Worm (Caenorhabditis elegans) whole organism, mixed stage, embryonic: ENCODE data around the gene D1046.2.
A peak's percentile ranks its signal among the peaks of the same experiment; 100 is the strongest.

Source experiments
- M03D4.4 ChIP-seq: sonication (generic microtip); optimal IDR thresholded peaks from 2 replicates; lab custom pipeline; 2017; ENCODE audit warnings: mild to moderate bottlenecking, missing genetic modification characterization, missing compliant biosample characterization
- blmp-1 ChIP-seq: fragments of 150-350 bp; optimal IDR thresholded peaks from 2 replicates; lab custom pipeline; 2014; ENCODE audit warnings: missing biosample characterization, missing genetic modification characterization
- ceh-39 ChIP-seq: fragments of 150-350 bp; optimal IDR thresholded peaks from 2 replicates; lab custom pipeline; 2014; ENCODE audit warnings: missing biosample characterization, missing genetic modification characterization
- ceh-43 ChIP-seq: fragments of 200-800 bp; sonication (Bioruptor generic); optimal IDR thresholded peaks from 2 replicates; lab custom pipeline; 2018; ENCODE audit warnings: mild to moderate bottlenecking, missing genetic modification characterization, moderate library complexity, missing compliant biosample characterization
- ces-1 ChIP-seq: fragments of 150-350 bp; optimal IDR thresholded peaks from 2 replicates; lab custom pipeline; 2014; ENCODE audit warnings: missing biosample characterization, missing genetic modification reagents, missing genetic modification characterization
- elt-3 ChIP-seq: fragments of 150-350 bp; optimal IDR thresholded peaks from 2 replicates; lab custom pipeline; 2014; ENCODE audit warnings: missing biosample characterization, missing genetic modification characterization
- flh-1 ChIP-seq: fragments of 200-800 bp; sonication (Bioruptor generic); optimal IDR thresholded peaks from 2 replicates; lab custom pipeline; 2018; ENCODE audit warnings: mild to moderate bottlenecking, missing genetic modification characterization, moderate library complexity, missing compliant biosample characterization
- nhr-237 ChIP-seq: fragments of 150-350 bp; optimal IDR thresholded peaks from 2 replicates; lab custom pipeline; 2014; ENCODE audit warnings: missing biosample characterization, missing genetic modification characterization
- nhr-28 ChIP-seq: fragments of 150-350 bp; optimal IDR thresholded peaks from 2 replicates; lab custom pipeline; 2014; ENCODE audit warnings: missing biosample characterization, missing genetic modification characterization
- nhr-76 ChIP-seq: sonication (generic microtip); optimal IDR thresholded peaks from 2 replicates; lab custom pipeline; 2017; ENCODE audit warnings: missing biosample characterization, missing genetic modification characterization
- snpc-4 ChIP-seq: fragments of 150-350 bp; optimal IDR thresholded peaks from 2 replicates; lab custom pipeline; 2014; ENCODE audit warnings: missing biosample characterization, missing genetic modification characterization
- unc-39 ChIP-seq: fragments of 150-350 bp; optimal IDR thresholded peaks from 2 replicates; lab custom pipeline; 2014; ENCODE audit warnings: missing biosample characterization, missing genetic modification characterization
- unc-62 ChIP-seq: fragments of 150-350 bp; optimal IDR thresholded peaks from 2 replicates; lab custom pipeline; 2014; ENCODE audit warnings: missing biosample characterization, missing genetic modification reagents, missing genetic modification characterization
- ztf-11 ChIP-seq: fragments of 150-350 bp; optimal IDR thresholded peaks from 2 replicates; lab custom pipeline; 2014; ENCODE audit warnings: missing biosample characterization, missing genetic modification characterization

- no peak for TF ChIP-seq ceh-43 (GFP tag; lab: Kevin White, UChicago)
- TF ChIP-seq nhr-237 (tag; lab: Kevin White, UChicago): no peak
- TF ChIP-seq blmp-1 (tag; lab: Kevin White, UChicago): no peak
- no peak for TF ChIP-seq nhr-76 (tag; lab: Kevin White, UChicago)
- TF ChIP-seq elt-3 (tag; lab: Kevin White, UChicago): no peak
- TF ChIP-seq nhr-28 (tag; lab: Kevin White, UChicago): no peak
- no peak for TF ChIP-seq ceh-39 (tag; lab: Kevin White, UChicago)
- no peak for TF ChIP-seq unc-39
- peak; percentile 73 for TF ChIP-seq ces-1 (GFP tag; lab: Kevin White, UChicago)
- TF ChIP-seq unc-62 (GFP tag; lab: Kevin White, UChicago): no peak
- TF ChIP-seq flh-1 (GFP tag; lab: Kevin White, UChicago): no peak
- TF ChIP-seq ztf-11 (tag; lab: Kevin White, UChicago): no peak
- TF ChIP-seq snpc-4 (tag; lab: Kevin White, UChicago): no peak
- TF ChIP-seq M03D4.4 (tag; lab: Kevin White, UChicago): no peak
These were observed 17.6 kb upstream of the D1046.2 start for ce11 chrIV:8943430-8943829.
